Worm (Caenorhabditis elegans): ENCODE data around the gene cni-1.
A peak's percentile ranks its signal among the peaks of the same experiment; 100 is the strongest.

DNA sequence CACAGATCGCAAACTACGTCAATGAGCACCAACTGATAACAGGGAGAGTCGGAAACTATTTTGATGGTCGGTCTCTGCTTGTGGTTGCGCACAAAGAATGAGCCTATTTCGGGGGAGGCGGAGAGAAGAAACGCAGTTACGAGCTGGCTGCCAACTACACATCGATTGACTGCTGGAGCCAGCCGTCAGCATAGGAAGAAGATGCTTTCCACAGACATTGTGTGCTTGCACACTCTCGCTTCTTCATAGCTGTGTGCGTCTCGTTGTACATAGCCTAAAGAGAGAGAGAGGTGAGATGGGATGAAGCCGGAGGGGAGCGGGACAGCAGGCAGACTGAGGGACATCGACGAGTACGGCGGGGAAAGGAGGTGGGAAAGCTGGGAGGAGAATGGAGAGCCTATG lies 49.7 kb upstream of the cni-1 start:
- TF ChIP-seq ztf-11 (tag; optimal IDR thresholded peaks at IDR 0.05) (no peak), egl-27 (tag; optimal IDR thresholded peaks at IDR 0.05) (peak; percentile 60), nhr-28 (tag; optimal IDR thresholded peaks at IDR 0.05) (no peak), nhr-237 (tag; optimal IDR thresholded peaks at IDR 0.05) (no peak), lin-15B (tag; optimal IDR thresholded peaks at IDR 0.05) (peak; percentile 32)
